Worm (Caenorhabditis elegans): ENCODE data around the gene lron-15.

Gene lron-15

DNA sequence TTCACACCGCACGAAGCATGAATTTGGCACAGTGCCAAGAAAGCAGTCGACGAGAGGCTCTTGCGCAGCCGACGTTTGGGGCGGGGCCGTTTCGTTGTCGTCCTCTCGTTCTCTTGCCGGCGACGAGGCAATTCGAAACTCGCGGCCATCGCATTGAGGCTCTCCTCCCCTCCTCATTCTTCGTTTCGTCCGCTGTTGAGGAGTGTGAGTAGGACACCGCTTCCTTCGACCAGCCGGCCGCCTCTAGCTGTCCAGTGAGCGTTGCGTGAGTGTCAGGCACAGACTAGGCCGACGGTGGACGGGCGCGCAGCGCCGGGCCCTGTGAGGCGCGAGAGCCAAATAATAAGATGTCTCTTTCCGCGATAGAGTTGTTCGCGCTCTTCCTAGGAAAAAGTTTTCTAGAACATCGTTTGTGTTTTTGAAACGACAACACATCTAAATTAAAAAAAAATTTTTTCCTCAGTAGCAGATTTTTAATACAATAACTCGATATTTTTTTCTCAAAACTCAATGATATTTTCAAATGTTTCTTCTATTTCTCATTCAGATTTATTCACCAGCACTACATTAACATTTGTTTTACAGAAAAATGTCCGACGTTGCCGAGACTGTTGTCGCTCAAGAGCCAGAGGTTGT, 52.8 kb downstream of the lron-15 start, which contains the start of the genes T28D9.11 and T28D9.1 (continued):
- peak; percentile 49 for TF ChIP-seq nhr-11 (tag; optimal IDR thresholded peaks at IDR 0.05)
- no peak for TF ChIP-seq ceh-32 (tag; optimal IDR thresholded peaks at IDR 0.05; ENCODE audit: poor library complexity)
- 0 out of 2 replicates have a peak, but pooled peaks have one; percentile 23 for TF ChIP-seq snpc-1.2 (GFP tag; IDR thresholded peaks at IDR 0.05)
- no peak for TF ChIP-seq attf-4 (tag; optimal IDR thresholded peaks at IDR 0.05)
- no peak for TF ChIP-seq nhr-102 (tag; optimal IDR thresholded peaks at IDR 0.05)
- no peak for TF ChIP-seq Y75B8A.6 (GFP tag; IDR thresholded peaks at IDR 0.05)
- no peak for TF ChIP-seq ceh-82 (tag; optimal IDR thresholded peaks at IDR 0.05)
- no peak for TF ChIP-seq saeg-2 (GFP tag; IDR thresholded peaks at IDR 0.05)
- no peak for TF ChIP-seq daf-12 (tag; optimal IDR thresholded peaks at IDR 0.05)
- TF ChIP-seq nhr-111 (GFP tag; optimal IDR thresholded peaks at IDR 0.05), result no peak
- 0 out of 2 replicates have a peak, but pooled peaks have one; percentile 56 for TF ChIP-seq F44E2.7 (GFP tag; IDR thresholded peaks at IDR 0.05)
- no peak for TF ChIP-seq unc-130 (GFP tag; optimal IDR thresholded peaks at IDR 0.05)
- TF ChIP-seq skn-1 (tag; optimal IDR thresholded peaks at IDR 0.05), result no peak
- 0 out of 4 replicates have a peak, but pooled peaks of 1 of the 2 experiments have one; percentile 32 for TF ChIP-seq madf-5 (GFP tag; IDR thresholded peaks at IDR 0.05)
- TF ChIP-seq unc-62 (GFP tag; optimal IDR thresholded peaks at IDR 0.05 in 1 of 2), result peak in 1 of 2 experiments; percentile 48
- TF ChIP-seq unc-62 (tag; optimal IDR thresholded peaks at IDR 0.05), result no peak
- TF ChIP-seq spr-3 (GFP tag; optimal IDR thresholded peaks at IDR 0.05), result no peak
- no peak for TF ChIP-seq F10B5.3 (tag; optimal IDR thresholded peaks at IDR 0.05)
- TF ChIP-seq ceh-20 (GFP tag; IDR thresholded peaks at IDR 0.05), result peak; percentile 63
- TF ChIP-seq ama-1 (optimal IDR thresholded peaks at IDR 0.05), result no peak
- TF ChIP-seq ztf-11 (tag; optimal IDR thresholded peaks at IDR 0.05), result no peak
- peak; percentile 77 for TF ChIP-seq hlh-11 (tag; optimal IDR thresholded peaks at IDR 0.05)
- TF ChIP-seq fkh-10 (GFP tag; optimal IDR thresholded peaks at IDR 0.05), result peak; percentile 77
- no peak for TF ChIP-seq daf-8 (GFP tag; IDR thresholded peaks at IDR 0.05)
- TF ChIP-seq T20F7.1 (GFP tag; optimal IDR thresholded peaks at IDR 0.05), result no peak
- no peak for TF ChIP-seq mxl-2 (GFP tag; conservative IDR thresholded peaks at IDR 0.05)
- TF ChIP-seq nhr-6 (tag; optimal IDR thresholded peaks at IDR 0.05), result no peak
- TF ChIP-seq rbr-2 (tag; optimal IDR thresholded peaks at IDR 0.05), result peak; percentile 64
- TF ChIP-seq vab-7 (GFP tag; IDR thresholded peaks at IDR 0.05), result peak; percentile 41; the same call in 1 of the 2 replicates
- TF ChIP-seq pqm-1 (tag; optimal IDR thresholded peaks at IDR 0.05), result no peak
- peak; percentile 60; the same call in 1 of the 2 replicates for TF ChIP-seq nhr-42 (GFP tag; IDR thresholded peaks at IDR 0.05)
- TF ChIP-seq nhr-28 (tag; optimal IDR thresholded peaks at IDR 0.05), result no peak
- peak; percentile 44 for TF ChIP-seq dpl-1 (GFP tag; optimal IDR thresholded peaks at IDR 0.05)
- peak; percentile 69 for TF ChIP-seq mxl-3 (GFP tag; optimal IDR thresholded peaks at IDR 0.05)
- TF ChIP-seq tag-97 (GFP tag; IDR thresholded peaks at IDR 0.05), result no peak
- no peak for TF ChIP-seq lin-1 (GFP tag; IDR thresholded peaks at IDR 0.05)
- TF ChIP-seq lin-39 (tag; optimal IDR thresholded peaks at IDR 0.05), result no peak
- TF ChIP-seq D1046.2 (GFP tag; IDR thresholded peaks at IDR 0.05), result 0 out of 2 replicates have a peak, but pooled peaks have one; percentile 35
- TF ChIP-seq hlh-30 (tag; optimal IDR thresholded peaks at IDR 0.05; ENCODE audit: insufficient read depth), result peak; percentile 22
- TF ChIP-seq nhr-48 (tag; optimal IDR thresholded peaks at IDR 0.05), result peak; percentile 8
- peak; percentile 71 for TF ChIP-seq F37D6.2 (tag; optimal IDR thresholded peaks at IDR 0.05)
- TF ChIP-seq lin-38 (GFP tag; IDR thresholded peaks at IDR 0.05), result peak; percentile 44
- no peak for TF ChIP-seq nhr-77 (tag; optimal IDR thresholded peaks at IDR 0.05)
- TF ChIP-seq Y48G9A.11 (GFP tag; IDR thresholded peaks at IDR 0.05), result no peak
- TF ChIP-seq set-16 (GFP tag; IDR thresholded peaks at IDR 0.05), result peak; percentile 97
- TF ChIP-seq gei-8 (GFP tag; optimal IDR thresholded peaks at IDR 0.05), result no peak
- peak; percentile 28; the same call in 1 of the 2 replicates for TF ChIP-seq dmd-6 (GFP tag; IDR thresholded peaks at IDR 0.05)
- peak in 1 of 2 experiments; percentile 27 for TF ChIP-seq mdl-1 (tag; optimal IDR thresholded peaks at IDR 0.05)
- TF ChIP-seq mdt-29 (GFP tag; IDR thresholded peaks at IDR 0.05), result no peak
- TF ChIP-seq ceh-28 (tag; optimal IDR thresholded peaks at IDR 0.05), result no peak
- TF ChIP-seq R02D3.7 (tag; optimal IDR thresholded peaks at IDR 0.05), result no peak
